Worm (Caenorhabditis elegans): ENCODE measurements around the gene Y57G11C.22.

ce11 chrIV:14829026-14829425 lies 8.0 kb upstream of the Y57G11C.22 start, which contains the start of gene hhat-2:
- TF ChIP-seq dmd-4 (tag; optimal IDR thresholded peaks at IDR 0.05; ENCODE audit: borderline replicate concordance) (no peak), ceh-24 (tag; optimal IDR thresholded peaks at IDR 0.05) (no peak), pax-1 (tag; optimal IDR thresholded peaks at IDR 0.05) (no peak)
